In genomic region chr2L:4096552-4096951, dm6 we compare ENCODE assay signal across 4 fruit fly cellular contexts.
TF ChIP-seq lines count a peak whose summit lies in the region.

No protein-coding gene starts in this region.

- TF ChIP-seq CTCF in whole organism, embryonic (GFP tag; optimal IDR thresholded peaks at IDR 0.05; lab: Kevin White, UChicago), result no peak

TF ChIP-seq in whole organism, embryonic, 481 proteins besides CTCF, POLR2A, EP300 and RAD21 (continues in another document):
- TF ChIP-seq slp2 (GFP tag; optimal IDR thresholded peaks at IDR 0.05; lab: Kevin White, UChicago) (no peak), CG8290 (GFP tag; optimal IDR thresholded peaks at IDR 0.05; lab: Kevin White, UChicago) (no peak), CG8290 (tag; optimal IDR thresholded peaks at IDR 0.05; lab: Kevin White, UChicago) (peak in 1 of 2 experiments; percentile 34), fd64A (GFP tag; optimal IDR thresholded peaks at IDR 0.05; lab: Kevin White, UChicago) (no peak), slbo (GFP tag; IDR thresholded peaks at IDR 0.05; lab: Robert Waterston, UW) (peak; percentile 21; the same call in 1 of the 2 replicates), repo (GFP tag; optimal IDR thresholded peaks at IDR 0.05; lab: Kevin White, UChicago) (no peak), lilli (GFP tag; optimal IDR thresholded peaks at IDR 0.05; lab: Kevin White, UChicago) (peak; percentile 27), bcd (GFP tag; optimal IDR thresholded peaks at IDR 0.05; lab: Kevin White, UChicago) (peak; percentile 2), CG7839 (tag; optimal IDR thresholded peaks at IDR 0.05; lab: Kevin White, UChicago) (peak; percentile 24), CG10431 (GFP tag; optimal IDR thresholded peaks at IDR 0.05; lab: Kevin White, UChicago) (no peak), CG11247 (GFP tag; IDR thresholded peaks at IDR 0.05; lab: Robert Waterston, UW) (no peak), Xbp1 (GFP tag; optimal IDR thresholded peaks at IDR 0.05; lab: Kevin White, UChicago) (peak; percentile 4), bsh (GFP tag; optimal IDR thresholded peaks at IDR 0.05; lab: Kevin White, UChicago) (peak; percentile 1 to 10), Vsx1 (GFP tag; optimal IDR thresholded peaks at IDR 0.05; lab: Kevin White, UChicago) (no peak), ci (GFP tag; IDR thresholded peaks at IDR 0.05; lab: Robert Waterston, UW) (0 out of 3 replicates have a peak, but pooled peaks have one; percentile 11), CG17361 (GFP tag; IDR thresholded peaks at IDR 0.05; lab: Robert Waterston, UW) (0 out of 3 replicates have a peak, but pooled peaks have one; percentile 16), BtbVII (GFP tag; optimal IDR thresholded peaks at IDR 0.05; lab: Kevin White, UChicago) (no peak), row (GFP tag; IDR thresholded peaks at IDR 0.05; lab: Robert Waterston, UW) (peak; percentile 42; the same call in 2 of the 3 replicates), sob (GFP tag; IDR thresholded peaks at IDR 0.05; lab: Robert Waterston, UW) (no peak), peb (GFP tag; IDR thresholded peaks at IDR 0.05; lab: Robert Waterston, UW) (no peak), ase (GFP tag; IDR thresholded peaks at IDR 0.05; lab: Robert Waterston, UW) (no peak), CG1792 (GFP tag; optimal IDR thresholded peaks at IDR 0.05; lab: Kevin White, UChicago) (no peak)

TF ChIP-seq in whole organism, prepupa, 60 proteins besides CTCF, POLR2A, EP300 and RAD21 (continues in another document):
- TF ChIP-seq CG6163 (GFP tag; IDR thresholded peaks at IDR 0.05; lab: Robert Waterston, UW) (peak; percentile 63; the same call in 2 of the 3 replicates), Lpt (GFP tag; optimal IDR thresholded peaks at IDR 0.05; lab: Kevin White, UChicago) (peak; percentile 35), CG15336 (GFP tag; IDR thresholded peaks at IDR 0.05; lab: Robert Waterston, UW) (no peak), dac (GFP tag; optimal IDR thresholded peaks at IDR 0.05; lab: Kevin White, UChicago) (no peak), pdm3 (GFP tag; optimal IDR thresholded peaks at IDR 0.05; lab: Kevin White, UChicago) (peak; percentile 34), Hr4 (GFP tag; optimal IDR thresholded peaks at IDR 0.05; lab: Kevin White, UChicago) (peak; percentile 2), topi (GFP tag; optimal IDR thresholded peaks at IDR 0.05; lab: Kevin White, UChicago) (peak; percentile 39), CG16779 (tag; optimal IDR thresholded peaks at IDR 0.05; lab: Kevin White, UChicago) (no peak), Hr38 (GFP tag; optimal IDR thresholded peaks at IDR 0.05; lab: Kevin White, UChicago) (no peak), CG10669 (GFP tag; optimal IDR thresholded peaks at IDR 0.05; lab: Kevin White, UChicago) (peak; percentile 39), Eip93F (GFP tag; optimal IDR thresholded peaks at IDR 0.05; lab: Kevin White, UChicago) (no peak), fd59A (GFP tag; optimal IDR thresholded peaks at IDR 0.05; lab: Kevin White, UChicago) (no peak), ss (GFP tag; optimal IDR thresholded peaks at IDR 0.05; lab: Kevin White, UChicago) (peak; percentile 27 to 51), eg (GFP tag; IDR thresholded peaks at IDR 0.05; lab: Robert Waterston, UW) (0 out of 3 replicates have a peak, but pooled peaks have one; percentile 17), Met (GFP tag; optimal IDR thresholded peaks at IDR 0.05; lab: Kevin White, UChicago) (peak; percentile 33), net (GFP tag; optimal IDR thresholded peaks at IDR 0.05; lab: Kevin White, UChicago) (peak; percentile 17), Gug (GFP tag; IDR thresholded peaks at IDR 0.05; lab: Robert Waterston, UW) (peak; percentile 33; the same call in 1 of the 2 replicates), Ets21C (GFP tag; optimal IDR thresholded peaks at IDR 0.05; lab: Kevin White, UChicago) (peak; percentile 5), CG32006 (GFP tag; optimal IDR thresholded peaks at IDR 0.05; lab: Kevin White, UChicago) (peak; percentile 40), CG8119 (GFP tag; IDR thresholded peaks at IDR 0.05; lab: Robert Waterston, UW) (no peak), CG4318 (GFP tag; optimal IDR thresholded peaks at IDR 0.05; lab: Kevin White, UChicago) (no peak), vri (GFP tag; optimal IDR thresholded peaks at IDR 0.05; lab: Kevin White, UChicago) (peak; percentile 13), Eip75B (GFP tag; optimal IDR thresholded peaks at IDR 0.05; lab: Kevin White, UChicago) (peak; percentile 36)

TF ChIP-seq in whole organism, pupa, 21 proteins besides CTCF, POLR2A, EP300 and RAD21:
- TF ChIP-seq CG17806 (tag; optimal IDR thresholded peaks at IDR 0.05; lab: Kevin White, UChicago) (peak; percentile 64), Pif1B (GFP tag; optimal IDR thresholded peaks at IDR 0.05; lab: Kevin White, UChicago) (peak; percentile 2), Snoo (tag; optimal IDR thresholded peaks at IDR 0.05; lab: Kevin White, UChicago) (no peak), CG4496 (GFP tag; IDR thresholded peaks at IDR 0.05; lab: Robert Waterston, UW) (no peak), CG8301 (tag; optimal IDR thresholded peaks at IDR 0.05; lab: Kevin White, UChicago) (peak; percentile 39), CG14655 (GFP tag; optimal IDR thresholded peaks at IDR 0.05; lab: Kevin White, UChicago) (peak; percentile 47), Pif1A (GFP tag; optimal IDR thresholded peaks at IDR 0.05; lab: Kevin White, UChicago) (peak; percentile 42), CG15710 (tag; optimal IDR thresholded peaks at IDR 0.05; lab: Kevin White, UChicago) (peak; percentile 38), fd96Ca (GFP tag; IDR thresholded peaks at IDR 0.05; lab: Robert Waterston, UW) (no peak), CG8159 (tag; optimal IDR thresholded peaks at IDR 0.05; lab: Kevin White, UChicago) (peak; percentile 48), CG9948 (tag; optimal IDR thresholded peaks at IDR 0.05; lab: Kevin White, UChicago) (peak; percentile 60), CG12605 (GFP tag; IDR thresholded peaks at IDR 0.05; lab: Robert Waterston, UW) (no peak), CG34367 (tag; optimal IDR thresholded peaks at IDR 0.05; lab: Kevin White, UChicago) (peak; percentile 50)
TF ChIP-seq in whole organism, pupa: peak in this region for 9.

TF ChIP-seq in whole organism, wandering third instar larva, 38 proteins besides CTCF, POLR2A, EP300 and RAD21:
- peak; percentile 15 for TF ChIP-seq Hnf4 (GFP tag; optimal IDR thresholded peaks at IDR 0.05; lab: Kevin White, UChicago)
- no peak for TF ChIP-seq tai (GFP tag; optimal IDR thresholded peaks at IDR 0.05; lab: Kevin White, UChicago)
- peak; percentile 2 for TF ChIP-seq OdsH (GFP tag; optimal IDR thresholded peaks at IDR 0.05; lab: Kevin White, UChicago)
- peak; percentile 41 for TF ChIP-seq ey (GFP tag; optimal IDR thresholded peaks at IDR 0.05; lab: Kevin White, UChicago)
- no peak for TF ChIP-seq Vsx2 (GFP tag; optimal IDR thresholded peaks at IDR 0.05; lab: Kevin White, UChicago; ENCODE audit: partially characterized antibody)
- TF ChIP-seq rgr (GFP tag; optimal IDR thresholded peaks at IDR 0.05; lab: Kevin White, UChicago), result peak; percentile 26
- peak; percentile 42 for TF ChIP-seq h (GFP tag; optimal IDR thresholded peaks at IDR 0.05; lab: Kevin White, UChicago)
- no peak for TF ChIP-seq GATAd (GFP tag; optimal IDR thresholded peaks at IDR 0.05; lab: Kevin White, UChicago)
- peak; percentile 38 for TF ChIP-seq woc (GFP tag; optimal IDR thresholded peaks at IDR 0.05; lab: Kevin White, UChicago)
- TF ChIP-seq Sp1 (GFP tag; optimal IDR thresholded peaks at IDR 0.05; lab: Kevin White, UChicago), result peak; percentile 8
- TF ChIP-seq foxo (GFP tag; optimal IDR thresholded peaks at IDR 0.05; lab: Kevin White, UChicago), result peak in 1 of 2 experiments; percentile 22
- peak; percentile 21 for TF ChIP-seq HLH106 (tag; optimal IDR thresholded peaks at IDR 0.05; lab: Kevin White, UChicago)
- TF ChIP-seq fru (GFP tag; optimal IDR thresholded peaks at IDR 0.05; lab: Kevin White, UChicago), result peak; percentile 20
TF ChIP-seq in whole organism, wandering third instar larva: peak in this region for 10.

Comparison
In these comparisons a context has a peak if more than half of its experiments do, and no peak if none do; other contexts are left out.
1. Of the 7 proteins assayed by ChIP-seq in both whole organism, embryonic and whole organism, prepupa: peak only in whole organism, embryonic: Blimp-1; only in whole organism, prepupa: Gug, Hr39, Lpt and Sox102F; in both: none; in neither: 2.